Worm (Caenorhabditis elegans) whole organism, early embryonic: ENCODE data around the gene zzz-1.

Source experiments
- hmg-4 ChIP-seq: fragments of 200-800 bp; sonication (Bioruptor generic); optimal IDR thresholded peaks from 2 replicates; lab custom pipeline; 2018; ENCODE audit warnings: mild to moderate bottlenecking, missing genetic modification characterization, missing compliant biosample characterization
- scrt-1 ChIP-seq: fragments of 200-800 bp; sonication (Bioruptor generic); IDR thresholded peaks from 2 replicates; pipeline ENCODE4 v1.3.6; 2022; ENCODE audit warnings: missing genetic modification characterization, missing compliant biosample characterization
- sea-1 ChIP-seq: fragments of 200-800 bp; sonication (Bioruptor generic); conservative IDR thresholded peaks from 2 replicates; pipeline ENCODE4 v1.3.6; 2022; ENCODE audit warnings: missing genetic modification characterization, missing compliant biosample characterization

DNA sequence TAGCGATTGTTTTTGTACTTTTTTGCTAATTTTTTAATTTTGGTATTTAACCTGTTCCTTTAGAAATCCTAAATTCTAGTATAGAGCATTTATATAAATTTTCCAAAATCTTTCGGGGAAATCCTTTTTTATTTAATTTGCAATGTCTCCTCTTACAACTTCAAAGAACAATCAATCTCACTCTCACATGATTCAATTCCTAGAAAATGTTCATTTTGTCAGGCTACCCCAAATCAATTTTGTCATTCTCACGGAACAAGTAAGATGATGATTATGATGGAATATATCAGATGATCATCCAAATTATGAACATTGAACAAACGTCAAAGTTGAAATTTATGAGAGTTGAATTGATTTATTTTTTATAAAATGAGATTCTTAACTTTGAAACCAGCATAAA lies 28.3 kb upstream of the zzz-1 start:
- TF ChIP-seq scrt-1 (no peak), hmg-4 (GFP tag; lab: Kevin White, UChicago) (no peak), sea-1 (no peak)
